Fruit fly (Drosophila melanogaster): ENCODE results near the gene CG43063.

DNA sequence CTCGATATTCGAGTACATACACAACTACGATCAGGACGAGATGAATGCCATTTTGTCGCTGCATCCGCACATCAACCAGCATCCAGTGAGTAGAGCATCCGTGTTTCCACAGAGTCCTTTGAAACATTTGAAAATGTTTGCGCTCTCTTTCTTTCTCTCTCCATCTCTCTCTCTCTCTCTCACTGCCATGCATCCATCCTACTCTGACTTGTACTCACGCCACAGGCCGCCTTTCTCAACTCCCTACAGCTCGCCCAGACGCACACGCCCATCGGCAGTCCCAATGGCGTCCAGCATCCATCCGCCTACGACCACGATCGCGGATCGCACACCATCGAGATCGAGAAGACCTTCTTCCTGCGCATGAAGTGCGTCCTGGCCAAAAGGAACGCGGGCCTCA lies 11.4 kb upstream of the CG43063 start:
- TF ChIP-seq CG11617 (GFP tag; optimal IDR thresholded peaks at IDR 0.05) (no peak), cnc (optimal IDR thresholded peaks at IDR 0.05) (no peak), CG1620 (GFP tag; optimal IDR thresholded peaks at IDR 0.05) (no peak), CG7045 (GFP tag; optimal IDR thresholded peaks at IDR 0.05) (no peak), CG33017 (tag; optimal IDR thresholded peaks at IDR 0.05) (no peak), CG14711 (tag; optimal IDR thresholded peaks at IDR 0.05) (no peak), Crg-1 (GFP tag; optimal IDR thresholded peaks at IDR 0.05) (no peak), tj (GFP tag; optimal IDR thresholded peaks at IDR 0.05) (no peak)
